Fruit fly (Drosophila melanogaster) whole organism, embryonic: Measurements from ENCODE around the gene Irp-1B.

ENCODE experiments used
- Bdp1 ChIP-seq: fragments of 200-800 bp; sonication (Bioruptor generic); optimal IDR thresholded peaks from 3 replicates; lab custom pipeline; 2016; ENCODE audit warnings: missing biosample characterization, missing genetic modification characterization
- BtbVII ChIP-seq: fragments of 200-800 bp; sonication (Bioruptor generic); optimal IDR thresholded peaks from 3 replicates; lab custom pipeline; 2017; ENCODE audit warnings: missing biosample characterization, mild to moderate bottlenecking, missing genetic modification characterization
- CG10565 ChIP-seq: fragments of 200-800 bp; sonication (Bioruptor generic); optimal IDR thresholded peaks from 3 replicates; lab custom pipeline; 2016; ENCODE audit warnings: missing biosample characterization, mild to moderate bottlenecking, missing genetic modification characterization
- CG13123 ChIP-seq: fragments of 200-800 bp; sonication (Bioruptor generic); optimal IDR thresholded peaks from 2 replicates; lab custom pipeline; 2016; ENCODE audit warnings: missing biosample characterization, missing genetic modification characterization
- CG13424 ChIP-seq: fragments of 200-800 bp; sonication (Bioruptor generic); optimal IDR thresholded peaks from 2 replicates; lab custom pipeline; 2019; ENCODE audit warnings: missing biosample characterization, mild to moderate bottlenecking, missing genetic modification characterization, moderate library complexity
- CG13624 ChIP-seq: fragments of 200-800 bp; sonication (Bioruptor generic); optimal IDR thresholded peaks from 2 replicates; lab custom pipeline; 2016; ENCODE audit warnings: missing biosample characterization, missing genetic modification characterization
- CG1529 ChIP-seq: fragments of 200-800 bp; sonication (Bioruptor generic); optimal IDR thresholded peaks from 3 replicates; lab custom pipeline; 2018; ENCODE audit warnings: missing biosample characterization, missing genetic modification characterization
- CG1602 ChIP-seq: fragments of 200-800 bp; sonication (Bioruptor generic); optimal IDR thresholded peaks from 3 replicates; lab custom pipeline; 2016; ENCODE audit warnings: missing biosample characterization, missing genetic modification characterization
- CG16779 ChIP-seq: fragments of 200-800 bp; sonication (Bioruptor generic); IDR thresholded peaks from 2 replicates; pipeline ENCODE4 v1.3.6; 2022; ENCODE audit warnings: missing biosample characterization, missing genetic modification characterization
- CG17385 ChIP-seq: fragments of 200-800 bp; sonication (Bioruptor generic); optimal IDR thresholded peaks from 3 replicates; lab custom pipeline; 2018; ENCODE audit warnings: missing biosample characterization, mild to moderate bottlenecking, missing genetic modification characterization
- CG17912 ChIP-seq: fragments of 200-800 bp; sonication (Bioruptor generic); optimal IDR thresholded peaks from 2 replicates; lab custom pipeline; 2018; ENCODE audit warnings: missing biosample characterization, mild to moderate bottlenecking, missing genetic modification characterization
- CG2199 ChIP-seq: fragments of 200-800 bp; sonication (Bioruptor generic); IDR thresholded peaks from 3 replicates; pipeline ENCODE4 v1.3.6; 2022; ENCODE audit warnings: missing biosample characterization, missing genetic modification characterization
- CG2712 ChIP-seq: fragments of 200-800 bp; optimal IDR thresholded peaks from 3 replicates; lab custom pipeline; 2019; ENCODE audit warnings: missing biosample characterization, mild to moderate bottlenecking, missing genetic modification characterization, moderate library complexity
- CG31388 ChIP-seq: fragments of 200-800 bp; sonication (Bioruptor generic); optimal IDR thresholded peaks from 2 replicates; lab custom pipeline; 2016; ENCODE audit warnings: missing biosample characterization, missing genetic modification characterization
- CG32772 ChIP-seq: fragments of 200-800 bp; sonication (Bioruptor generic); IDR thresholded peaks from 2 replicates; pipeline ENCODE4 v1.3.6; 2022; ENCODE audit warnings: missing biosample characterization, missing genetic modification characterization
- CG34376 ChIP-seq: fragments of 200-800 bp; sonication (Bioruptor generic); optimal IDR thresholded peaks from 2 replicates; lab custom pipeline; 2018; ENCODE audit warnings: missing biosample characterization, mild to moderate bottlenecking, missing genetic modification characterization
- CG4617 ChIP-seq: fragments of 200-800 bp; sonication (Bioruptor generic); optimal IDR thresholded peaks from 3 replicates; lab custom pipeline; 2016; ENCODE audit warnings: missing biosample characterization, missing genetic modification characterization, borderline replicate concordance
- CG4820 ChIP-seq: fragments of 200-800 bp; sonication (Bioruptor generic); optimal IDR thresholded peaks from 3 replicates; lab custom pipeline; 2016; ENCODE audit warnings: missing biosample characterization, missing genetic modification characterization
- CG5245 ChIP-seq: fragments of 200-800 bp; sonication (Bioruptor generic); optimal IDR thresholded peaks from 3 replicates; lab custom pipeline; 2016; ENCODE audit warnings: missing biosample characterization, missing genetic modification characterization
- CG8359 ChIP-seq: fragments of 200-800 bp; sonication (Bioruptor generic); optimal IDR thresholded peaks from 2 replicates; lab custom pipeline; 2017; ENCODE audit warnings: missing biosample characterization, mild to moderate bottlenecking, missing genetic modification characterization, borderline replicate concordance
- CG9932 ChIP-seq: fragments of 200-800 bp; sonication (Bioruptor generic); IDR thresholded peaks from 2 replicates; pipeline ENCODE4 v1.3.6; 2022; ENCODE audit warnings: missing biosample characterization, missing genetic modification characterization
- CoRest ChIP-seq: fragments of 200-800 bp; sonication (Bioruptor generic); optimal IDR thresholded peaks from 3 replicates; lab custom pipeline; 2018; ENCODE audit warnings: missing biosample characterization, mild to moderate bottlenecking, missing genetic modification characterization, moderate library complexity
- D19B ChIP-seq: fragments of 200-800 bp; sonication (Bioruptor generic); optimal IDR thresholded peaks from 2 replicates; lab custom pipeline; 2017; ENCODE audit warnings: missing biosample characterization, mild to moderate bottlenecking, missing genetic modification characterization
- Dip3 ChIP-seq: fragments of 200-800 bp; sonication (Bioruptor generic); optimal IDR thresholded peaks from 3 replicates; lab custom pipeline; 2016; ENCODE audit warnings: missing biosample characterization, missing genetic modification characterization
- Drgx ChIP-seq: fragments of 200-800 bp; sonication (Bioruptor generic); IDR thresholded peaks from 2 replicates; pipeline ENCODE4 v1.3.6; 2022; ENCODE audit warnings: missing biosample characterization, missing genetic modification characterization
- Mad ChIP-seq: fragments of 200-800 bp; sonication (Bioruptor generic); optimal IDR thresholded peaks from 2 replicates; lab custom pipeline; 2016; ENCODE audit warnings: missing biosample characterization, missing genetic modification characterization
- NFAT ChIP-seq: fragments of 200-800 bp; sonication (Bioruptor generic); IDR thresholded peaks from 2 replicates; pipeline ENCODE4 v1.3.6; 2022; ENCODE audit warnings: missing biosample characterization, missing genetic modification characterization
- Poxn ChIP-seq: fragments of 200-800 bp; sonication (Bioruptor generic); IDR thresholded peaks from 2 replicates; pipeline ENCODE4 v1.3.6; 2022; ENCODE audit warnings: missing biosample characterization, missing genetic modification characterization
- Ptx1 ChIP-seq: fragments of 200-800 bp; sonication (Bioruptor generic); IDR thresholded peaks from 2 replicates; pipeline ENCODE4 v1.3.6; 2022; ENCODE audit warnings: missing biosample characterization, missing genetic modification characterization
- Ravus ChIP-seq: fragments of 200-800 bp; sonication (Bioruptor generic); IDR thresholded peaks from 2 replicates; pipeline ENCODE4 v1.3.6; 2022; ENCODE audit warnings: missing biosample characterization, missing genetic modification characterization
- Tbp ChIP-seq: fragments of >200 bp; optimal IDR thresholded peaks from 2 replicates; lab custom pipeline; 2018; ENCODE audit warnings: missing biosample characterization, missing genetic modification characterization
- Usf ChIP-seq: fragments of 200-800 bp; sonication (Bioruptor generic); optimal IDR thresholded peaks from 2 replicates; lab custom pipeline; 2017; ENCODE audit warnings: missing genotype, missing biosample characterization, missing genetic modification characterization
- al ChIP-seq: fragments of 200-800 bp; sonication (Bioruptor generic); IDR thresholded peaks from 2 replicates; pipeline ENCODE4 v1.3.6; 2022; ENCODE audit warnings: missing biosample characterization, missing genetic modification characterization
- ase ChIP-seq: fragments of 200-800 bp; sonication (Bioruptor generic); IDR thresholded peaks from 3 replicates; pipeline ENCODE4 v1.3.6; 2022; ENCODE audit warnings: missing biosample characterization, missing genetic modification characterization
- br ChIP-seq: fragments of >200 bp; optimal IDR thresholded peaks from 2 replicates; lab custom pipeline; 2017
- cad ChIP-seq: fragments of >200 bp; optimal IDR thresholded peaks from 2 replicates; lab custom pipeline; 2017; ENCODE audit warnings: missing biosample characterization, missing genetic modification characterization
- emc ChIP-seq: fragments of 200-800 bp; sonication (Bioruptor generic); optimal IDR thresholded peaks from 2 replicates; lab custom pipeline; 2016; ENCODE audit warnings: missing biosample characterization, missing genetic modification characterization
- gcm2 ChIP-seq: fragments of 200-800 bp; sonication (Bioruptor generic); optimal IDR thresholded peaks from 2 replicates; lab custom pipeline; 2016; ENCODE audit warnings: missing biosample characterization, missing genetic modification characterization
- grau ChIP-seq: fragments of 200-800 bp; optimal IDR thresholded peaks from 3 replicates; lab custom pipeline; 2019; ENCODE audit warnings: missing biosample characterization, mild to moderate bottlenecking, missing genetic modification characterization, moderate library complexity
- kah ChIP-seq: fragments of 200-800 bp; sonication (Bioruptor generic); optimal IDR thresholded peaks from 2 replicates; lab custom pipeline; 2018; ENCODE audit warnings: missing biosample characterization, mild to moderate bottlenecking, missing genetic modification characterization
- ken ChIP-seq: fragments of 200-800 bp; sonication (Bioruptor generic); IDR thresholded peaks from 3 replicates; pipeline ENCODE4 v1.3.6; 2022; ENCODE audit warnings: missing biosample characterization, missing genetic modification characterization
- lmd ChIP-seq: fragments of 200-800 bp; sonication (Bioruptor generic); IDR thresholded peaks from 2 replicates; pipeline ENCODE4 v1.3.6; 2022; ENCODE audit warnings: missing biosample characterization, missing genetic modification characterization
- mam ChIP-seq: fragments of 200-800 bp; sonication (Bioruptor generic); optimal IDR thresholded peaks from 3 replicates; lab custom pipeline; 2016; ENCODE audit warnings: missing biosample characterization, missing genetic modification characterization
- mld ChIP-seq: fragments of 200-800 bp; sonication (Bioruptor generic); IDR thresholded peaks from 3 replicates; pipeline ENCODE4 v1.3.6; 2022; ENCODE audit warnings: missing biosample characterization, missing genetic modification characterization; ENCODE audit not compliant: partially characterized antibody
- oc ChIP-seq: fragments of 200-800 bp; sonication (Bioruptor generic); optimal IDR thresholded peaks from 2 replicates; lab custom pipeline; 2018; ENCODE audit warnings: missing biosample characterization, mild to moderate bottlenecking, missing genetic modification characterization, moderate library complexity
- pnt ChIP-seq: fragments of 200-800 bp; sonication (Bioruptor generic); optimal IDR thresholded peaks from 3 replicates; lab custom pipeline; 2016; ENCODE audit warnings: missing biosample characterization, missing genetic modification characterization
- pros ChIP-seq: fragments of 200-800 bp; sonication (Bioruptor generic); optimal IDR thresholded peaks from 3 replicates; lab custom pipeline; 2019; ENCODE audit warnings: missing biosample characterization, mild to moderate bottlenecking, missing genetic modification characterization, moderate library complexity
- sens ChIP-seq: fragments of 200-800 bp; sonication (Bioruptor generic); peaks from one replicate; lab custom pipeline; 2016; ENCODE audit warnings: missing biosample characterization, missing genetic modification characterization
- sob ChIP-seq: fragments of 200-800 bp; sonication (Bioruptor generic); IDR thresholded peaks from 2 replicates; pipeline ENCODE4 v1.3.6; 2022; ENCODE audit warnings: missing biosample characterization, missing genetic modification characterization
- sug ChIP-seq: fragments of 200-800 bp; optimal IDR thresholded peaks from 2 replicates; lab custom pipeline; 2019; ENCODE audit warnings: missing biosample characterization, mild to moderate bottlenecking, missing genetic modification characterization, moderate library complexity
- twi ChIP-seq: fragments of 200-800 bp; optimal IDR thresholded peaks from 2 replicates; lab custom pipeline; 2019; ENCODE audit warnings: missing biosample characterization, mild to moderate bottlenecking, missing genetic modification characterization, moderate library complexity
- z ChIP-seq: fragments of 200-800 bp; sonication (Bioruptor generic); IDR thresholded peaks from 3 replicates; pipeline ENCODE4 v1.3.6; 2022; ENCODE audit warnings: missing biosample characterization, missing genetic modification characterization

Irp-1B gene

dm6 chr3R:10415923-10416322 lies 3.3 kb upstream of the Irp-1B start, which contains the start of gene CG6345 (continued):
- peak; percentile 73 for TF ChIP-seq CG1602 (GFP tag; lab: Kevin White, UChicago)
- peak; percentile 84 for TF ChIP-seq CG8359 (GFP tag; lab: Kevin White, UChicago)
- TF ChIP-seq CG4617 (GFP tag; lab: Kevin White, UChicago) = peak; percentile 60
- TF ChIP-seq Bdp1 = peak; percentile 58
- peak; percentile 80 for TF ChIP-seq lmd (GFP tag; lab: Robert Waterston, UW)
- peak; percentile 86; the same call in 2 of the 3 replicates for TF ChIP-seq CG2199 (GFP tag; lab: Robert Waterston, UW)
- TF ChIP-seq sob (GFP tag; lab: Robert Waterston, UW) = peak; percentile 83
- peak; percentile 88 for TF ChIP-seq BtbVII
- TF ChIP-seq al (GFP tag; lab: Robert Waterston, UW) = no peak
- peak; percentile 56 for TF ChIP-seq Dip3 (GFP tag; lab: Kevin White, UChicago)
- no peak for TF ChIP-seq pros (GFP tag; lab: Kevin White, UChicago)
- TF ChIP-seq CG13624 (GFP tag; lab: Kevin White, UChicago) = peak; percentile 80
- peak; percentile 93 for TF ChIP-seq CG5245
- TF ChIP-seq CG1529 (GFP tag; lab: Kevin White, UChicago) = peak; percentile 84
- no peak for TF ChIP-seq cad (GFP tag; lab: Kevin White, UChicago)
- peak; percentile 75 for TF ChIP-seq CG32772 (GFP tag; lab: Robert Waterston, UW)
- no peak for TF ChIP-seq mld
- TF ChIP-seq Poxn (GFP tag; lab: Robert Waterston, UW) = no peak
- TF ChIP-seq sens (GFP tag; lab: Kevin White, UChicago) = peak; percentile 97
- peak; percentile 88 for TF ChIP-seq CG4820 (GFP tag; lab: Kevin White, UChicago)
- TF ChIP-seq CG9932 (GFP tag; lab: Robert Waterston, UW) = peak; percentile 69
- TF ChIP-seq Drgx (GFP tag; lab: Robert Waterston, UW) = peak; percentile 35; the same call in 1 of the 2 replicates
- peak; percentile 41 for TF ChIP-seq CG31388
- peak; percentile 13 for TF ChIP-seq CG10565 (GFP tag; lab: Kevin White, UChicago)
- peak; percentile 76 for TF ChIP-seq CoRest (tag; lab: Kevin White, UChicago)
- TF ChIP-seq Ptx1 = peak; percentile 71
- peak; percentile 68 for TF ChIP-seq gcm2 (GFP tag; lab: Kevin White, UChicago)
- peak; percentile 69 for TF ChIP-seq mam (GFP tag; lab: Kevin White, UChicago)
- TF ChIP-seq pnt (GFP tag; lab: Kevin White, UChicago) = peak; percentile 53
- TF ChIP-seq CG13123 (GFP tag; lab: Kevin White, UChicago) = peak; percentile 69
- TF ChIP-seq CG13424 (tag; lab: Kevin White, UChicago) = peak; percentile 81
- TF ChIP-seq Usf (GFP tag; lab: Kevin White, UChicago) = no peak
- TF ChIP-seq CG17385 (GFP tag; lab: Kevin White, UChicago) = peak; percentile 81
- peak; percentile 63 for TF ChIP-seq D19B (GFP tag; lab: Kevin White, UChicago)
- peak; percentile 44 for TF ChIP-seq emc (GFP tag; lab: Kevin White, UChicago)
- no peak for TF ChIP-seq z (GFP tag; lab: Robert Waterston, UW)
- TF ChIP-seq, all 482 proteins: peak for 392

- TF ChIP-seq NFAT (GFP tag; lab: Robert Waterston, UW) = peak; percentile 53
- no peak for TF ChIP-seq Tbp (GFP tag; lab: Kevin White, UChicago)
- TF ChIP-seq Mad = no peak
- no peak for TF ChIP-seq br
- no peak for TF ChIP-seq CG17912
- no peak for TF ChIP-seq oc (tag; lab: Kevin White, UChicago)
- peak; percentile 32 for TF ChIP-seq CG2712 (tag; lab: Kevin White, UChicago)
- TF ChIP-seq sug (tag; lab: Kevin White, UChicago) = peak; percentile 54
- TF ChIP-seq CG16779 = no peak; the same call in 1 of the 2 replicates
- TF ChIP-seq ken (GFP tag; lab: Robert Waterston, UW) = 0 out of 3 replicates have a peak, but pooled peaks have one; percentile 51
- TF ChIP-seq ase (GFP tag; lab: Robert Waterston, UW) = 0 out of 3 replicates have a peak, but pooled peaks have one; percentile 12
- TF ChIP-seq CG34376 (GFP tag; lab: Kevin White, UChicago) = peak; percentile 92
- peak; percentile 15; the same call in 1 of the 2 replicates for TF ChIP-seq Ravus (GFP tag; lab: Robert Waterston, UW)
- peak; percentile 83 for TF ChIP-seq grau (tag; lab: Kevin White, UChicago)
- no peak for TF ChIP-seq kah
- no peak for TF ChIP-seq twi (tag; lab: Kevin White, UChicago)
Measured at dm6 chr3R:10411752-10412549, 718 bp downstream of the Irp-1B start.
